Worm (Caenorhabditis elegans) whole organism, L4/young adult: ENCODE results near the gene T07D4.2.

Experiments
- W03F9.2 ChIP-seq: fragments of 150-350 bp; optimal IDR thresholded peaks from 2 replicates; lab custom pipeline; 2014; ENCODE audit warnings: missing biosample characterization, missing genetic modification characterization
- dao-5 ChIP-seq: sonication (generic microtip); optimal IDR thresholded peaks from 2 replicates; lab custom pipeline; 2016; ENCODE audit warnings: missing genotype, missing genetic modification characterization, moderate library complexity, missing compliant biosample characterization
- him-1 ChIP-seq: sonication (generic microtip); optimal IDR thresholded peaks from 2 replicates; lab custom pipeline; 2016; ENCODE audit warnings: missing genotype, missing genetic modification reagents, missing genetic modification characterization, missing compliant biosample characterization

DNA sequence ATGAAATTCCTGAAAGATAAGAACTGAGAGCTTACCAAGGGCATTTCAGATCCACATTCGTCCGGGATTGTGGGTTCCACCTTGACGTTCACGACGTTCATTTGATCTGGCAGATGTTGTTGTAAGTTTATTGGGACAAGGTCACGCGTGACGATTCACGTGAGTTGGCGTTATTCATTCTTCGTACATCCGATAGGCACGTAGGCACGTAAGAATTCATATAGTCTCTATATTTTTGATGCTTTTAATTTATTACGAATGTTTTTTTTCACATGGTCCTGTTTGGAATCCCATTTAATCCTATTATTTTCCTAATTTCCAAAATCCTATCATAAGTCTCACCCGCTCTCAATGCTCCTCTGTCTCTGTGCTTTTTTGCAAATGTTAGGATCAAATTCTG is 38.2 kb upstream of the T07D4.2 start, which contains the start of gene B0457.4:
- no peak for TF ChIP-seq dao-5
- no peak for TF ChIP-seq W03F9.2
- TF ChIP-seq him-1 (tag; lab: Kevin White, UChicago): no peak
